Fruit fly (Drosophila melanogaster): ENCODE results near the gene Nup58.
A peak's percentile ranks its signal among the peaks of the same experiment; 100 is the strongest.

Nup58 gene

dm6 chr3R:19620953-19621352, 23.9 kb upstream of the Nup58 start:
- TF ChIP-seq CG15710 (tag; optimal IDR thresholded peaks at IDR 0.05) (no peak), CG8159 (tag; optimal IDR thresholded peaks at IDR 0.05) (no peak), D1 (tag; optimal IDR thresholded peaks at IDR 0.05) (no peak), CG12605 (GFP tag; IDR thresholded peaks at IDR 0.05) (no peak), CG8301 (tag; optimal IDR thresholded peaks at IDR 0.05) (no peak), Snoo (tag; optimal IDR thresholded peaks at IDR 0.05) (no peak)

- TF ChIP-seq CG9948 (tag; optimal IDR thresholded peaks at IDR 0.05) = no peak
- no peak for TF ChIP-seq CG32121 (GFP tag; IDR thresholded peaks at IDR 0.05)
- TF ChIP-seq CG13204 (GFP tag; optimal IDR thresholded peaks at IDR 0.05) = no peak
- no peak for TF ChIP-seq CG14655 (GFP tag; optimal IDR thresholded peaks at IDR 0.05)
- TF ChIP-seq CG17806 (tag; optimal IDR thresholded peaks at IDR 0.05) = no peak
- TF ChIP-seq CG12605 (GFP tag; IDR thresholded peaks at IDR 0.05) = no peak
- no peak for TF ChIP-seq CG8301 (tag; optimal IDR thresholded peaks at IDR 0.05)
- no peak for TF ChIP-seq Snoo (tag; optimal IDR thresholded peaks at IDR 0.05)
- no peak for TF ChIP-seq D1 (tag; optimal IDR thresholded peaks at IDR 0.05)
- no peak for TF ChIP-seq rn (GFP tag; IDR thresholded peaks at IDR 0.05)
- no peak for TF ChIP-seq Pif1A (GFP tag; optimal IDR thresholded peaks at IDR 0.05)
- no peak for TF ChIP-seq CG8159 (tag; optimal IDR thresholded peaks at IDR 0.05)
Measured at dm6 chr3R:19622005-19622404, 22.8 kb upstream of the Nup58 start.

DNA sequence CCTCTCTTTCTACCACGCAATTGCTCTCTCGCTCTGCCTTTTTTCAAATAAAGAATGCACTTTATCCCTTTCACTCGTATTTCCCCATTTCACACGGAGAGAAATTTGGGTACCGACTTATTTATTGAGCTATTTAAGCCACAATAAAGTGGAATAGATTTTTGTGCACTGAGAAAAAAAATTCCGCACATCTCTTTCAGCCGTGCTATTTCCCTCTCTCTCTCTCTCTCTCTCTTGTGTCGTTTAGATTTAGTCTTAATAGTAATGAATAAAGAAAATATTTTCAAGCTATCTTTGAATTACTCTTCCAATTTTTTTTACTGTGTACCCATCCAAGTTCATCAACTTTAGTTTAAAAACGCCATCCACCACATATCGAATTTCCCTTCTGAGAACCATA, 21.2 kb upstream of the Nup58 start:
- peak; percentile 76 for TF ChIP-seq CG4496 (GFP tag; IDR thresholded peaks at IDR 0.05)
- TF ChIP-seq Ets98B (GFP tag; IDR thresholded peaks at IDR 0.05) = peak; percentile 65
- peak; percentile 68 for TF ChIP-seq CG8301 (tag; optimal IDR thresholded peaks at IDR 0.05)
- peak; percentile 55 for TF ChIP-seq CG32121 (GFP tag; IDR thresholded peaks at IDR 0.05)
- peak; percentile 65 for TF ChIP-seq CG15710 (tag; optimal IDR thresholded peaks at IDR 0.05)
- TF ChIP-seq CG34367 (tag; optimal IDR thresholded peaks at IDR 0.05) = peak; percentile 57
- TF ChIP-seq CG14655 (GFP tag; optimal IDR thresholded peaks at IDR 0.05) = peak; percentile 76
- TF ChIP-seq EcR (GFP tag; optimal IDR thresholded peaks at IDR 0.05) = peak; percentile 61
- peak; percentile 57 for TF ChIP-seq CG17806 (tag; optimal IDR thresholded peaks at IDR 0.05)
- TF ChIP-seq Snoo (tag; optimal IDR thresholded peaks at IDR 0.05) = peak; percentile 62
- TF ChIP-seq CG8159 (tag; optimal IDR thresholded peaks at IDR 0.05) = peak; percentile 67
- TF ChIP-seq CG13204 (GFP tag; optimal IDR thresholded peaks at IDR 0.05) = peak; percentile 6
- peak; percentile 44; the same call in 1 of the 2 replicates for TF ChIP-seq rn (GFP tag; IDR thresholded peaks at IDR 0.05)
- peak; percentile 51; the same call in 1 of the 2 replicates for TF ChIP-seq CG12605 (GFP tag; IDR thresholded peaks at IDR 0.05)
- TF ChIP-seq CG9948 (tag; optimal IDR thresholded peaks at IDR 0.05) = peak; percentile 62
- peak; percentile 80 for TF ChIP-seq Pif1A (GFP tag; optimal IDR thresholded peaks at IDR 0.05)
- no peak for TF ChIP-seq gl (tag; optimal IDR thresholded peaks at IDR 0.05)
- TF ChIP-seq fd96Ca (GFP tag; IDR thresholded peaks at IDR 0.05) = peak; percentile 76
- TF ChIP-seq CG10348 (GFP tag; IDR thresholded peaks at IDR 0.05) = no peak
- TF ChIP-seq Pif1B (GFP tag; optimal IDR thresholded peaks at IDR 0.05) = peak; percentile 57
- TF ChIP-seq D1 (tag; optimal IDR thresholded peaks at IDR 0.05) = no peak

- TF ChIP-seq CG32121 (GFP tag; IDR thresholded peaks at IDR 0.05) (no peak), CG4496 (GFP tag; IDR thresholded peaks at IDR 0.05) (0 out of 3 replicates have a peak, but pooled peaks have one; percentile 19)
Measured at dm6 chr3R:19624482-19624881, 20.3 kb upstream of the Nup58 start.

DNA sequence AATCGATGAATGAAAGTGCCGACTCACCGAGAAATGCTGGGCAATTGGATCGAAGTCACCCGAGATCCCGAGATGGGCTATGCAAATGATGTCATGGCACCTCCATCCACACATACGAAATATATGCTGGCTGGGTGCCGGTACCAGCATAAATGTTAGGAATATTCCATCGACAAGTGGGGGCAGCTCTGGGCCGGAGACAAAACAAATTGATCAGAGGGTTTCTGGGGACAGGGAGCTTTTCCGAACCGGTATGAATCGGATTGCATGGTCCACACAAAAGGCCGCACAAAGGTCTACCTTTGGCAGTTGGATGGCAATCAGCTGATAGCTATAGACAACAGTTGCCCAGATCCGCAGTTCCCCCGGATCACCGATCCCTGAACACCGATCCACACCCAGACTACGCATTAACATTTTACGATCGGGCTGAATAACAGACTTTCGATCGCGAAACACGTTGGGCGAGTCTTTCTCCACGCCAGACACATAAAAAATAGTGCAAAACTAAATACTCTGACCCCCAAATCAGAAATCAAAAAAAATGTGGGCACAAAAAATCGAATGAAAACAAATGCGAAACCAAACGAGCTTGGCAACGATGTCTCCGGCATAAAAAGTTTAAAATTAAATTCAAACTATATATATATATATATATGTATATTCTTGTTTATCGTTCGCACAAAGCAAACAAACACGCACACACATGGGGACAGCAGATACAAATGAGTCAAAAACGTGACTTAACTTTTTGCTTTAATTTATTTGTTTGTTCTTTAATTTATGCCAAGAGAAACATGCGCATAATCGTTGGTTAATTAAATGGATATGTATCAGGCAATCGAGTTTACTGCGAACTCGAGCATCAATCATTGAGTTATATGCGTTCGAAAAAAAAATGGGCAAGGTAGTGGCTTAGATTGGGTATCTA, 19.3 kb upstream of the Nup58 start:
- peak; percentile 33 for TF ChIP-seq EcR (GFP tag; optimal IDR thresholded peaks at IDR 0.05)
- peak; percentile 14 for TF ChIP-seq CG14655 (GFP tag; optimal IDR thresholded peaks at IDR 0.05)
- TF ChIP-seq Snoo (tag; optimal IDR thresholded peaks at IDR 0.05) = no peak
- TF ChIP-seq CG9948 (tag; optimal IDR thresholded peaks at IDR 0.05) = no peak
- TF ChIP-seq CG4496 (GFP tag; IDR thresholded peaks at IDR 0.05) = no peak
- peak; percentile 8 for TF ChIP-seq CG8159 (tag; optimal IDR thresholded peaks at IDR 0.05)
- TF ChIP-seq CG10348 (GFP tag; IDR thresholded peaks at IDR 0.05) = no peak
- TF ChIP-seq CG34367 (tag; optimal IDR thresholded peaks at IDR 0.05) = no peak
- no peak for TF ChIP-seq Ets98B (GFP tag; IDR thresholded peaks at IDR 0.05)

- TF ChIP-seq CG8301 (tag; optimal IDR thresholded peaks at IDR 0.05) (peak; percentile 68), gl (tag; optimal IDR thresholded peaks at IDR 0.05) (no peak), D1 (tag; optimal IDR thresholded peaks at IDR 0.05) (no peak), CG14655 (GFP tag; optimal IDR thresholded peaks at IDR 0.05) (peak; percentile 78), CG17806 (tag; optimal IDR thresholded peaks at IDR 0.05) (peak; percentile 18), Pif1A (GFP tag; optimal IDR thresholded peaks at IDR 0.05) (peak; percentile 26), CG8159 (tag; optimal IDR thresholded peaks at IDR 0.05) (peak; percentile 41)
Measured at dm6 chr3R:19627792-19628522, 16.9 kb upstream of the Nup58 start.
